Worm (Caenorhabditis elegans) whole organism, L1 larva: Measurements from ENCODE around the gene tra-2.
"Not testable (repeated sequence)": the region's sequence is repeated elsewhere in the genome, so short reads cannot be mapped to it uniquely, and the experiment has no call there.

ENCODE experiments used
- C16A3.4 ChIP-seq: fragments of 150-350 bp; optimal IDR thresholded peaks from 2 replicates; lab custom pipeline; 2014; ENCODE audit warnings: missing biosample characterization, missing genetic modification characterization
- C34B4.2 ChIP-seq: sonication (generic microtip); optimal IDR thresholded peaks from 2 replicates; lab custom pipeline; 2017; ENCODE audit warnings: mild to moderate bottlenecking, missing genetic modification characterization, missing compliant biosample characterization
- F16B12.6 ChIP-seq: fragments of 150-350 bp; optimal IDR thresholded peaks from 2 replicates; lab custom pipeline; 2014; ENCODE audit warnings: missing biosample characterization, missing genetic modification characterization
- aha-1 ChIP-seq: fragments of 150-350 bp; optimal IDR thresholded peaks from 2 replicates; lab custom pipeline; 2014; ENCODE audit warnings: missing biosample characterization, missing genetic modification characterization
- blmp-1 ChIP-seq: fragments of 150-350 bp; optimal IDR thresholded peaks from 2 replicates; lab custom pipeline; 2014; ENCODE audit warnings: missing biosample characterization, missing genetic modification characterization
- ceh-63 ChIP-seq: fragments of 200-800 bp; sonication (Bioruptor generic); optimal IDR thresholded peaks from 2 replicates; lab custom pipeline; 2018; ENCODE audit warnings: mild to moderate bottlenecking, missing genetic modification characterization, missing compliant biosample characterization
- ceh-88 ChIP-seq: fragments of 200-800 bp; sonication (Bioruptor generic); IDR thresholded peaks from 2 replicates; pipeline ENCODE4 v1.3.6; 2022; ENCODE audit warnings: missing genetic modification characterization, missing compliant biosample characterization
- ceh-90 ChIP-seq: sonication (generic microtip); optimal IDR thresholded peaks from 2 replicates; lab custom pipeline; 2016; ENCODE audit warnings: missing genetic modification characterization, missing compliant biosample characterization
- ces-1 ChIP-seq: fragments of 150-350 bp; optimal IDR thresholded peaks from 2 replicates; lab custom pipeline; 2014; ENCODE audit warnings: missing biosample characterization, missing genetic modification reagents, missing genetic modification characterization
- dpl-1 ChIP-seq, 3 experiments: fragments of 150-350 bp in 2 of 3; sonication (generic microtip) in 1 of 3; optimal IDR thresholded peaks; 2 replicates each; lab custom pipeline; 2014 to 2017; ENCODE audit warnings: missing biosample characterization in 3 of 3, missing genetic modification characterization in 3 of 3, missing genetic modification reagents in 3 of 3
- dsc-1 ChIP-seq: sonication (generic microtip); optimal IDR thresholded peaks from 2 replicates; lab custom pipeline; 2016; ENCODE audit warnings: mild to moderate bottlenecking, missing genetic modification characterization, missing compliant biosample characterization
- efl-1 ChIP-seq, 4 experiments: fragments of 150-350 bp; optimal IDR thresholded peaks in 3 of 4; peaks in 1 of 4; 1 replicate in 1 of 4; 2 replicates in 3 of 4; lab custom pipeline; 2014; ENCODE audit warnings: missing biosample characterization in 2 of 4, missing genetic modification characterization in 2 of 4, missing genetic modification reagents in 2 of 4
- egl-13 ChIP-seq: sonication (generic microtip); optimal IDR thresholded peaks from 2 replicates; lab custom pipeline; 2016; ENCODE audit warnings: missing genotype, missing genetic modification reagents, missing genetic modification characterization, missing compliant biosample characterization
- egl-27 ChIP-seq, 2 experiments: fragments of 150-350 bp in 1 of 2; sonication (generic microtip); optimal IDR thresholded peaks; 3 replicates each; lab custom pipeline; 2017 to 2018; ENCODE audit warnings: missing biosample characterization in 2 of 2, missing genetic modification characterization in 2 of 2, missing genetic modification reagents in 2 of 2
- elt-2 ChIP-seq: sonication (generic microtip); optimal IDR thresholded peaks from 2 replicates; lab custom pipeline; 2016; ENCODE audit warnings: missing genetic modification characterization, mild to moderate bottlenecking, inconsistent platforms, missing compliant biosample characterization, missing genetic modification reagents
- elt-3 ChIP-seq, 6 experiments: fragments of 150-350 bp in 1 of 6; sonication (generic microtip); optimal IDR thresholded peaks; 2 replicates each; lab custom pipeline; 2017 to 2018; ENCODE audit warnings: missing biosample characterization in 6 of 6, missing genetic modification characterization in 6 of 6, inconsistent platforms in 1 of 6
- ets-5 ChIP-seq: fragments of 200-800 bp; sonication (Bioruptor generic); IDR thresholded peaks from 2 replicates; pipeline ENCODE4 v1.3.6; 2022; ENCODE audit warnings: missing genetic modification characterization, missing compliant biosample characterization
- fkh-10 ChIP-seq: sonication (generic microtip); optimal IDR thresholded peaks from 2 replicates; lab custom pipeline; 2017; ENCODE audit warnings: missing biosample characterization, missing genetic modification reagents, missing genetic modification characterization
- fkh-4 ChIP-seq: sonication (generic microtip); optimal IDR thresholded peaks from 2 replicates; lab custom pipeline; 2016; ENCODE audit warnings: missing compliant biosample characterization, missing genetic modification characterization, borderline replicate concordance
- fos-1 ChIP-seq: fragments of 150-350 bp; optimal IDR thresholded peaks from 2 replicates; lab custom pipeline; 2014; ENCODE audit warnings: missing biosample characterization, missing genetic modification characterization
- hlh-4 ChIP-seq: sonication (generic microtip); optimal IDR thresholded peaks from 2 replicates; lab custom pipeline; 2016; ENCODE audit warnings: mild to moderate bottlenecking, missing genetic modification characterization, missing compliant biosample characterization
- hpl-2 ChIP-seq: fragments of 150-350 bp; optimal IDR thresholded peaks from 2 replicates; lab custom pipeline; 2014; ENCODE audit warnings: missing biosample characterization, missing genetic modification reagents, missing genetic modification characterization
- lin-35 ChIP-seq, 2 experiments: fragments of 150-350 bp; optimal IDR thresholded peaks; 2 replicates each; lab custom pipeline; 2014; ENCODE audit warnings: missing biosample characterization in 2 of 2, missing genetic modification characterization in 2 of 2, missing genetic modification reagents in 2 of 2
- lin-39 ChIP-seq: fragments of 150-350 bp; optimal IDR thresholded peaks from 2 replicates; lab custom pipeline; 2014; ENCODE audit warnings: missing biosample characterization, missing genetic modification reagents, missing genetic modification characterization
- lir-3 ChIP-seq: sonication (generic microtip); optimal IDR thresholded peaks from 2 replicates; lab custom pipeline; 2016; ENCODE audit warnings: mild to moderate bottlenecking, missing genetic modification characterization, moderate library complexity, missing compliant biosample characterization; ENCODE audit not compliant: poor library complexity
- lsy-2 ChIP-seq, 2 experiments: fragments of 150-350 bp; optimal IDR thresholded peaks; 2 replicates each; lab custom pipeline; 2014; ENCODE audit warnings: missing biosample characterization in 2 of 2, missing genetic modification characterization in 2 of 2
- mdl-1 ChIP-seq, 2 experiments: fragments of 150-350 bp; optimal IDR thresholded peaks; 2 replicates each; lab custom pipeline; 2014 to 2017; ENCODE audit warnings: missing biosample characterization in 2 of 2, missing genetic modification characterization in 2 of 2, inconsistent platforms in 1 of 2
- mef-2 ChIP-seq: fragments of 150-350 bp; optimal IDR thresholded peaks from 2 replicates; lab custom pipeline; 2014; ENCODE audit warnings: missing biosample characterization, missing genetic modification characterization
- mep-1 ChIP-seq: fragments of 150-350 bp; optimal IDR thresholded peaks from 2 replicates; lab custom pipeline; 2014; ENCODE audit warnings: missing biosample characterization, missing genetic modification characterization
- nhr-11 ChIP-seq: fragments of 150-350 bp; optimal IDR thresholded peaks from 2 replicates; lab custom pipeline; 2014; ENCODE audit warnings: missing biosample characterization, missing genetic modification characterization
- nhr-237 ChIP-seq: fragments of 150-350 bp; optimal IDR thresholded peaks from 2 replicates; lab custom pipeline; 2014; ENCODE audit warnings: missing biosample characterization, missing genetic modification characterization
- nhr-47 ChIP-seq: sonication (generic microtip); optimal IDR thresholded peaks from 2 replicates; lab custom pipeline; 2016; ENCODE audit warnings: mild to moderate bottlenecking, missing genetic modification characterization, moderate library complexity, missing compliant biosample characterization
- nhr-77 ChIP-seq: fragments of 150-350 bp; optimal IDR thresholded peaks from 2 replicates; lab custom pipeline; 2014; ENCODE audit warnings: missing biosample characterization, missing genetic modification characterization
- nhr-85 ChIP-seq: sonication (generic microtip); peaks from one replicate; lab custom pipeline; 2016; ENCODE audit warnings: missing genetic modification characterization, inconsistent platforms, missing compliant biosample characterization
- nhr-90 ChIP-seq: sonication (generic microtip); optimal IDR thresholded peaks from 2 replicates; lab custom pipeline; 2016; ENCODE audit warnings: mild to moderate bottlenecking, missing genetic modification characterization, missing compliant biosample characterization; ENCODE audit not compliant: poor library complexity
- pqm-1 ChIP-seq: sonication (generic microtip); optimal IDR thresholded peaks from 3 replicates; lab custom pipeline; 2017; ENCODE audit warnings: missing biosample characterization, missing genetic modification characterization
- rnt-1 ChIP-seq: sonication (generic microtip); optimal IDR thresholded peaks from 2 replicates; lab custom pipeline; 2016; ENCODE audit warnings: mild to moderate bottlenecking, missing genetic modification characterization, moderate library complexity, missing compliant biosample characterization
- snpc-4 ChIP-seq: fragments of 150-350 bp; optimal IDR thresholded peaks from 2 replicates; lab custom pipeline; 2014; ENCODE audit warnings: missing biosample characterization, missing genetic modification characterization
- sox-4 ChIP-seq: sonication (generic microtip); optimal IDR thresholded peaks from 2 replicates; lab custom pipeline; 2016; ENCODE audit warnings: missing genetic modification characterization, missing compliant biosample characterization
- sptf-1 ChIP-seq: fragments of 150-350 bp; optimal IDR thresholded peaks from 2 replicates; lab custom pipeline; 2014; ENCODE audit warnings: missing biosample characterization, missing genetic modification characterization
- zag-1 ChIP-seq: fragments of 150-350 bp; optimal IDR thresholded peaks from 2 replicates; lab custom pipeline; 2014; ENCODE audit warnings: missing biosample characterization, missing genetic modification characterization
- zip-4 ChIP-seq: fragments of 200-800 bp; sonication (Bioruptor generic); optimal IDR thresholded peaks from 2 replicates; lab custom pipeline; 2018; ENCODE audit warnings: mild to moderate bottlenecking, missing genetic modification characterization, moderate library complexity, missing compliant biosample characterization
- ztf-4 ChIP-seq: fragments of 150-350 bp; optimal IDR thresholded peaks from 2 replicates; lab custom pipeline; 2014; ENCODE audit warnings: missing biosample characterization, missing genetic modification characterization

The tra-2 gene

ce11 chrII:6979646-6980045 is 14.2 kb upstream of the tra-2 start, which contains the start of gene C15F1.2:
Gene C15F1.2, plus strand, starts transcription at chrII:6979953.
- TF ChIP-seq nhr-85 (no peak), mdl-1 (tag; optimal IDR thresholded peaks at IDR 0.05; lab: Kevin White, UChicago) (no peak), blmp-1 (tag; lab: Kevin White, UChicago) (peak; percentile 94), aha-1 (tag; lab: Kevin White, UChicago) (no peak), fkh-10 (GFP tag; lab: Kevin White, UChicago) (no peak), zag-1 (tag; lab: Kevin White, UChicago) (no peak)

- TF ChIP-seq nhr-85: no peak
- no peak for TF ChIP-seq elt-2 (tag; lab: Kevin White, UChicago)
- peak; percentile 84 for TF ChIP-seq blmp-1 (tag; lab: Kevin White, UChicago)
- TF ChIP-seq elt-3 (tag; optimal IDR thresholded peaks at IDR 0.05; lab: Kevin White, UChicago): no peak
- no peak for TF ChIP-seq hlh-4 (tag; lab: Kevin White, UChicago)
- no peak for TF ChIP-seq sptf-1 (tag; lab: Kevin White, UChicago)
- no peak for TF ChIP-seq sox-4 (tag; lab: Kevin White, UChicago)
- no peak for TF ChIP-seq rnt-1 (tag; lab: Kevin White, UChicago)
- TF ChIP-seq, all 84 proteins: peak for 1
Measured at ce11 chrII:6978908-6979307, 13.4 kb upstream of the tra-2 start.

ce11 chrII:6977732-6978131 is 12.3 kb upstream of the tra-2 start, which contains the start of gene C15F1.8:
Gene C15F1.8, minus strand, starts transcription at chrII:6977832.
- TF ChIP-seq nhr-237; egl-27 (tag; optimal IDR thresholded peaks at IDR 0.05; lab: Kevin White, UChicago); ztf-4 (tag; lab: Kevin White, UChicago): not testable (repeated sequence)

- TF ChIP-seq dpl-1 (GFP tag; optimal IDR thresholded peaks at IDR 0.05; lab: Kevin White, UChicago) (peak in 2 of 3 experiments; percentile 18 to 50), lin-35 (GFP tag; optimal IDR thresholded peaks at IDR 0.05; lab: Kevin White, UChicago) (peak in 1 of 2 experiments; percentile 11), lin-39 (tag; lab: Kevin White, UChicago) (no peak), F16B12.6 (tag; lab: Kevin White, UChicago) (peak; percentile 68), lsy-2 (tag; optimal IDR thresholded peaks at IDR 0.05; lab: Kevin White, UChicago) (peak; percentile 44 to 66), efl-1 (optimal IDR thresholded peaks at IDR 0.05; lab: Kevin White, UChicago) (peak; percentile 41 to 62), efl-1 (GFP tag; optimal IDR thresholded peaks at IDR 0.05 in 1 of 2; lab: Kevin White, UChicago) (peak in 1 of 2 experiments; percentile 43), rnt-1 (tag; lab: Kevin White, UChicago) (peak; percentile 17), nhr-47 (peak; percentile 6), nhr-90 (tag; lab: Kevin White, UChicago) (no peak), mep-1 (tag; lab: Kevin White, UChicago) (peak; percentile 29)
Measured at ce11 chrII:6975725-6976124, 10.3 kb upstream of the tra-2 start.

ce11 chrII:6974011-6974410 is 8.5 kb upstream of the tra-2 start:
- TF ChIP-seq elt-2 (tag; lab: Kevin White, UChicago) (no peak), F16B12.6 (tag; lab: Kevin White, UChicago) (peak; percentile 91), pqm-1 (no peak), lin-35 (GFP tag; optimal IDR thresholded peaks at IDR 0.05; lab: Kevin White, UChicago) (peak; percentile 93 to 97), mef-2 (tag; lab: Kevin White, UChicago) (no peak), fos-1 (tag; lab: Kevin White, UChicago) (no peak), ces-1 (no peak), ceh-90 (tag; lab: Kevin White, UChicago) (no peak), C34B4.2 (no peak), mdl-1 (tag; optimal IDR thresholded peaks at IDR 0.05; lab: Kevin White, UChicago) (peak in 1 of 2 experiments; percentile 11), fkh-10 (GFP tag; lab: Kevin White, UChicago) (peak; percentile 2), nhr-11 (no peak), zip-4 (GFP tag; lab: Kevin White, UChicago) (no peak), rnt-1 (tag; lab: Kevin White, UChicago) (peak; percentile 50), fkh-4 (tag; lab: Kevin White, UChicago) (no peak), nhr-77 (tag; lab: Kevin White, UChicago) (no peak), hpl-2 (GFP tag; lab: Kevin White, UChicago) (no peak), nhr-90 (tag; lab: Kevin White, UChicago) (no peak), ets-5 (GFP tag; lab: Robert Waterston, UW) (no peak), snpc-4 (tag; lab: Kevin White, UChicago) (peak; percentile 43), ceh-88 (no peak), lir-3 (tag; lab: Kevin White, UChicago) (no peak), ceh-63 (GFP tag; lab: Kevin White, UChicago) (no peak), C16A3.4 (tag; lab: Kevin White, UChicago) (peak; percentile 42), sox-4 (tag; lab: Kevin White, UChicago) (no peak), dsc-1 (tag; lab: Kevin White, UChicago) (peak; percentile 35), egl-27 (tag; optimal IDR thresholded peaks at IDR 0.05; lab: Kevin White, UChicago) (no peak), egl-13 (no peak)
